Fruit fly (Drosophila melanogaster) whole organism, adult: ENCODE measurements around the gene Cyp12a4.

Experiments
- CG11617 ChIP-seq: fragments of 200-800 bp; sonication (Bioruptor generic); optimal IDR thresholded peaks from 2 replicates; lab custom pipeline; 2017; ENCODE audit warnings: mild to moderate bottlenecking, missing biosample characterization, missing genetic modification reagents, missing genetic modification characterization
- CG12768 ChIP-seq: fragments of 200-800 bp; sonication (Bioruptor generic); optimal IDR thresholded peaks from 2 replicates; lab custom pipeline; 2017; ENCODE audit warnings: missing biosample characterization, missing genetic modification characterization, mild to moderate bottlenecking, moderate library complexity, missing genetic modification reagents
- CG14711 ChIP-seq: fragments of 200-800 bp; sonication (Bioruptor generic); optimal IDR thresholded peaks from 2 replicates; lab custom pipeline; 2018; ENCODE audit warnings: missing biosample characterization, mild to moderate bottlenecking, missing genetic modification characterization, moderate library complexity
- CG1620 ChIP-seq: fragments of 200-800 bp; sonication (Bioruptor generic); optimal IDR thresholded peaks from 2 replicates; lab custom pipeline; 2016; ENCODE audit warnings: missing biosample characterization, missing genetic modification characterization
- CG33017 ChIP-seq: fragments of 200-800 bp; sonication (Bioruptor generic); optimal IDR thresholded peaks from 2 replicates; lab custom pipeline; 2018; ENCODE audit warnings: missing biosample characterization, mild to moderate bottlenecking, missing genetic modification characterization, moderate library complexity
- CG5204 ChIP-seq: fragments of 200-800 bp; sonication (Bioruptor generic); optimal IDR thresholded peaks from 2 replicates; lab custom pipeline; 2016; ENCODE audit warnings: missing biosample characterization, missing genetic modification characterization
- CG7045 ChIP-seq: fragments of 200-800 bp; sonication (Bioruptor generic); optimal IDR thresholded peaks from 2 replicates; lab custom pipeline; 2017; ENCODE audit warnings: missing biosample characterization, mild to moderate bottlenecking, missing genetic modification characterization
- CG7101 ChIP-seq: fragments of 200-800 bp; sonication (Bioruptor generic); optimal IDR thresholded peaks from 2 replicates; lab custom pipeline; 2018; ENCODE audit warnings: missing biosample characterization, mild to moderate bottlenecking, missing genetic modification characterization, moderate library complexity
- Clk ChIP-seq: fragments of 200-800 bp; sonication (Bioruptor generic); optimal IDR thresholded peaks from 2 replicates; lab custom pipeline; 2017; ENCODE audit warnings: missing biosample characterization, missing genetic modification characterization
- Crg-1 ChIP-seq: fragments of 200-800 bp; sonication (Bioruptor generic); optimal IDR thresholded peaks from 2 replicates; lab custom pipeline; 2016; ENCODE audit warnings: missing biosample characterization, missing genetic modification characterization
- Hr96 ChIP-seq: fragments of 200-800 bp; sonication (Bioruptor generic); optimal IDR thresholded peaks from 2 replicates; lab custom pipeline; 2016; ENCODE audit warnings: missing biosample characterization, missing genetic modification characterization
- Mnt ChIP-seq: fragments of 200-800 bp; sonication (Bioruptor generic); optimal IDR thresholded peaks from 2 replicates; lab custom pipeline; 2016; ENCODE audit warnings: missing biosample characterization, mild to moderate bottlenecking, missing genetic modification characterization
- bab1 ChIP-seq: fragments of 200-800 bp; sonication (Bioruptor generic); optimal IDR thresholded peaks from 3 replicates; lab custom pipeline; 2019; ENCODE audit warnings: missing biosample characterization, mild to moderate bottlenecking, missing genetic modification characterization, moderate library complexity
- cic ChIP-seq: fragments of 200-800 bp; sonication (Bioruptor generic); optimal IDR thresholded peaks from 2 replicates; lab custom pipeline; 2017; ENCODE audit warnings: missing biosample characterization, mild to moderate bottlenecking, missing genetic modification characterization, moderate library complexity
- cnc ChIP-seq, 2 experiments: fragments of >200 bp; optimal IDR thresholded peaks; 2 replicates each; lab custom pipeline; 2017
- kay ChIP-seq: fragments of 200-800 bp; sonication (Bioruptor generic); peaks from one replicate; lab custom pipeline; 2016; ENCODE audit warnings: missing biosample characterization, missing genetic modification characterization, borderline replicate concordance
- ovo ChIP-seq: fragments of 200-800 bp; sonication (Bioruptor generic); optimal IDR thresholded peaks from 2 replicates; lab custom pipeline; 2016; ENCODE audit warnings: missing biosample characterization, missing genetic modification characterization
- pad ChIP-seq: fragments of 200-800 bp; sonication (Bioruptor generic); optimal IDR thresholded peaks from 3 replicates; lab custom pipeline; 2017; ENCODE audit warnings: missing biosample characterization, missing genetic modification characterization, mild to moderate bottlenecking, moderate library complexity, missing genetic modification reagents
- tj ChIP-seq: fragments of 200-800 bp; sonication (Bioruptor generic); optimal IDR thresholded peaks from 3 replicates; lab custom pipeline; 2017; ENCODE audit warnings: missing biosample characterization, mild to moderate bottlenecking, missing genetic modification characterization, moderate library complexity
- toe ChIP-seq: fragments of 200-800 bp; sonication (Bioruptor generic); optimal IDR thresholded peaks from 2 replicates; lab custom pipeline; 2016; ENCODE audit warnings: missing biosample characterization, missing genetic modification characterization

Cyp12a4 gene

dm6 chr3R:19156670-19157402 is 21.9 kb downstream of the Cyp12a4 start, which contains the start of gene nanos:
Gene nanos (plus strand): TSS chr3R:19157238.
- no peak for TF ChIP-seq cnc (optimal IDR thresholded peaks at IDR 0.05; lab: Kevin White, UChicago)
- TF ChIP-seq Mnt (GFP tag; lab: Kevin White, UChicago), result peak; percentile 91
- TF ChIP-seq CG14711, result peak; percentile 40
- peak; percentile 91 for TF ChIP-seq Crg-1 (GFP tag; lab: Kevin White, UChicago)
- TF ChIP-seq cic (GFP tag; lab: Kevin White, UChicago), result peak; percentile 54
- peak; percentile 79 for TF ChIP-seq CG12768 (GFP tag; lab: Kevin White, UChicago)
- peak; percentile 74 for TF ChIP-seq kay (GFP tag; lab: Kevin White, UChicago)
- TF ChIP-seq Hr96, result peak; percentile 74
- TF ChIP-seq CG7045 (GFP tag; lab: Kevin White, UChicago), result peak; percentile 67
- TF ChIP-seq CG1620 (GFP tag; lab: Kevin White, UChicago), result peak; percentile 94
- peak; percentile 72 for TF ChIP-seq CG7101 (tag; lab: Kevin White, UChicago)
- peak; percentile 39 for TF ChIP-seq CG11617 (GFP tag; lab: Kevin White, UChicago)
- TF ChIP-seq pad (GFP tag; lab: Kevin White, UChicago), result peak; percentile 78
- TF ChIP-seq Clk (GFP tag; lab: Kevin White, UChicago), result peak; percentile 62
- TF ChIP-seq CG33017 (tag; lab: Kevin White, UChicago), result peak; percentile 23
- TF ChIP-seq CG5204, result no peak
- TF ChIP-seq bab1 (GFP tag; lab: Kevin White, UChicago), result peak; percentile 80
- TF ChIP-seq ovo (GFP tag; lab: Kevin White, UChicago), result peak; percentile 66
- peak; percentile 4 for TF ChIP-seq tj (GFP tag; lab: Kevin White, UChicago)
- peak; percentile 75 for TF ChIP-seq toe

dm6 chr3R:19157997-19158396 is 23.0 kb downstream of the Cyp12a4 start:
- TF ChIP-seq CG14711 (peak; percentile 33), pad (GFP tag; lab: Kevin White, UChicago) (peak; percentile 44), CG7045 (GFP tag; lab: Kevin White, UChicago) (no peak), CG1620 (GFP tag; lab: Kevin White, UChicago) (peak; percentile 35), ovo (GFP tag; lab: Kevin White, UChicago) (peak; percentile 45), bab1 (GFP tag; lab: Kevin White, UChicago) (peak; percentile 61), CG7101 (tag; lab: Kevin White, UChicago) (no peak)

- TF ChIP-seq cnc (optimal IDR thresholded peaks at IDR 0.05; lab: Kevin White, UChicago) (no peak), CG5204 (no peak)
Observed at dm6 chr3R:19159778-19160177, 24.8 kb downstream of the Cyp12a4 start, which contains the start of gene CG11779. Gene CG11779 (minus strand): TSS chr3R:19159878.

- peak; percentile 64 for TF ChIP-seq tj (GFP tag; lab: Kevin White, UChicago)
- peak; percentile 98 for TF ChIP-seq Mnt (GFP tag; lab: Kevin White, UChicago)
- TF ChIP-seq bab1 (GFP tag; lab: Kevin White, UChicago), result peak; percentile 91
- peak; percentile 90 for TF ChIP-seq CG14711
- peak; percentile 87 for TF ChIP-seq Clk (GFP tag; lab: Kevin White, UChicago)
- TF ChIP-seq toe, result peak; percentile 93
- TF ChIP-seq cnc (optimal IDR thresholded peaks at IDR 0.05; lab: Kevin White, UChicago), result no peak
- TF ChIP-seq Hr96, result peak; percentile 88
- peak; percentile 67 for TF ChIP-seq CG7045 (GFP tag; lab: Kevin White, UChicago)
- TF ChIP-seq CG11617 (GFP tag; lab: Kevin White, UChicago), result peak; percentile 81
- TF ChIP-seq kay (GFP tag; lab: Kevin White, UChicago), result no peak
- TF ChIP-seq CG5204, result peak; percentile 86
- TF ChIP-seq CG12768 (GFP tag; lab: Kevin White, UChicago), result peak; percentile 75
- peak; percentile 97 for TF ChIP-seq CG7101 (tag; lab: Kevin White, UChicago)
- TF ChIP-seq ovo (GFP tag; lab: Kevin White, UChicago), result peak; percentile 79
- TF ChIP-seq CG1620 (GFP tag; lab: Kevin White, UChicago), result peak; percentile 88
- peak; percentile 67 for TF ChIP-seq pad (GFP tag; lab: Kevin White, UChicago)
- peak; percentile 80 for TF ChIP-seq CG33017 (tag; lab: Kevin White, UChicago)
- TF ChIP-seq cic (GFP tag; lab: Kevin White, UChicago), result peak; percentile 71
- peak; percentile 66 for TF ChIP-seq Crg-1 (GFP tag; lab: Kevin White, UChicago)
Observed at dm6 chr3R:19162135-19162616, 27.2 kb downstream of the Cyp12a4 start, which contains the start of the genes CG42359 and Nsun5. Gene CG42359 (minus strand): TSS chr3R:19162300. Gene Nsun5 (minus strand): TSS chr3R:19162300.

dm6 chr3R:19163972-19164819 is 29.2 kb downstream of the Cyp12a4 start, which contains the start of gene sqz:
Gene sqz (plus strand): TSS chr3R:19164211.
- TF ChIP-seq pad (GFP tag; lab: Kevin White, UChicago) (peak; percentile 44), CG7045 (GFP tag; lab: Kevin White, UChicago) (peak; percentile 56), Crg-1 (GFP tag; lab: Kevin White, UChicago) (no peak), CG1620 (GFP tag; lab: Kevin White, UChicago) (no peak), toe (peak; percentile 30), Hr96 (peak; percentile 41), cic (GFP tag; lab: Kevin White, UChicago) (peak; percentile 8), CG12768 (GFP tag; lab: Kevin White, UChicago) (no peak), tj (GFP tag; lab: Kevin White, UChicago) (peak; percentile 89), CG11617 (GFP tag; lab: Kevin White, UChicago) (peak; percentile 75), Mnt (GFP tag; lab: Kevin White, UChicago) (peak; percentile 45)
